1 fruit fly cellular context compared by ENCODE assay signal in the genomic region with DNA sequence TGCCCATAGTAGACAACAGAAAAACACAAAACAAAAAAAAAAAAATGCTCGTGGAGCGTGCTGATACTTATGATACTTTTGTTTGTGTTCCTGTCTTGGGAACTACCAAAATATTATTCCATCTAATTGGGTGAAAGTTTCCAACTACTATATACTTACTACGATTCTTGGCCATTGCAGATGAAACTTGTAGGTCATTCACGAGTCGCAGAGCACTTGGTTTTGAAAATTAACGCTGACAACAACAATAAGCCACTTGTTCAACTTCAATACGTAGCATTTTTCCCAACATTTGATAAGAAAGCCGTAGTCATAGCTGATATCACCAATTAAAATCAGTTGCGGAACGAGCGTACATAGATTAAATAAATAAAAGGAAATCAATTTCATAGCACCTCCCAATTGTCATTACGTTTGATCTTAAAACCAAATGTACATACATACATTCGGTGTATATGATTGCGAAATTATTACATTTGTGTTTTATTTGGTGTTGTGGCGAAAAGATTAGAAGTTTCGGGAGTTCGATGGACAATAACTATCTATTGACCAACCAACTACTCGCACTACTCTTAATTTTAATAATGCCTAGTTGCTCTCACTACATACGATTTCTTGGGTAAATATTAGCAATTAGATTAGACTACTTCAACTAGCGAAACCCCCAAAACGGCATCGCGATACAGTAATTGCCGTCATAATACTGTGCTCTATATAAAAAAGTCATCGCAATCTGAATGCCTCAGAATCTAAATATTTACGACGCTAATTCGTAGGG.
A peak's percentile ranks its signal among the peaks of the same experiment; 100 is the strongest.
TF ChIP-seq lines count a peak whose summit lies in the region.

No protein-coding gene starts in this region.

TF ChIP-seq in whole organism, embryonic, 481 proteins besides CTCF, POLR2A, EP300 and RAD21 (continued from another document):
- TF ChIP-seq CG14710 (tag; optimal IDR thresholded peaks at IDR 0.05; lab: Kevin White, UChicago) (no peak), Mes4 (GFP tag; optimal IDR thresholded peaks at IDR 0.05; lab: Kevin White, UChicago) (no peak), Rfx (GFP tag; IDR thresholded peaks at IDR 0.05; lab: Robert Waterston, UW) (no peak), lab (GFP tag; optimal IDR thresholded peaks at IDR 0.05; lab: Kevin White, UChicago) (peak; percentile 7), sens (GFP tag; lab: Kevin White, UChicago) (peak; percentile 53), Antp (GFP tag; optimal IDR thresholded peaks at IDR 0.05; lab: Kevin White, UChicago) (no peak), grn (GFP tag; optimal IDR thresholded peaks at IDR 0.05; lab: Kevin White, UChicago) (peak; percentile 68)
